Fruit fly (Drosophila melanogaster) whole organism, embryonic: ENCODE data around the gene Tti1.

Experiments used
- Ada2b ChIP-seq: fragments of 200-800 bp; sonication (Bioruptor generic); IDR thresholded peaks from 2 replicates; pipeline ENCODE4 v1.3.6; 2022; ENCODE audit warnings: missing biosample characterization, missing genetic modification characterization
- BEAF-32 ChIP-seq: fragments of 200-800 bp; sonication (Bioruptor generic); optimal IDR thresholded peaks from 3 replicates; lab custom pipeline; 2017; ENCODE audit warnings: missing biosample characterization, missing genetic modification characterization, mild to moderate bottlenecking, moderate library complexity, missing genetic modification reagents
- Bteb2 ChIP-seq: fragments of 200-800 bp; sonication (Bioruptor generic); optimal IDR thresholded peaks from 2 replicates; lab custom pipeline; 2016; ENCODE audit warnings: missing biosample characterization, missing genetic modification characterization
- CG10321 ChIP-seq: fragments of 200-800 bp; sonication (Bioruptor generic); IDR thresholded peaks from 2 replicates; pipeline ENCODE4 v1.3.6; 2022; ENCODE audit warnings: missing biosample characterization, missing genetic modification characterization
- CG10654 ChIP-seq: fragments of 200-800 bp; sonication (Bioruptor generic); optimal IDR thresholded peaks from 2 replicates; lab custom pipeline; 2016; ENCODE audit warnings: missing biosample characterization, missing genetic modification characterization
- CG11247 ChIP-seq: fragments of 200-800 bp; sonication (Bioruptor generic); IDR thresholded peaks from 2 replicates; pipeline ENCODE4 v1.3.6; 2022; ENCODE audit warnings: missing biosample characterization, missing genetic modification characterization
- CG12071 ChIP-seq: fragments of 200-800 bp; sonication (Bioruptor generic); optimal IDR thresholded peaks from 3 replicates; lab custom pipeline; 2018; ENCODE audit warnings: missing biosample characterization, mild to moderate bottlenecking, missing genetic modification characterization
- CG12391 ChIP-seq: fragments of 200-800 bp; sonication (Bioruptor generic); optimal IDR thresholded peaks from 3 replicates; lab custom pipeline; 2018; ENCODE audit warnings: missing biosample characterization, mild to moderate bottlenecking, missing genetic modification characterization, moderate library complexity
- CG13624 ChIP-seq: fragments of 200-800 bp; sonication (Bioruptor generic); optimal IDR thresholded peaks from 2 replicates; lab custom pipeline; 2016; ENCODE audit warnings: missing biosample characterization, missing genetic modification characterization
- CG14014 ChIP-seq: fragments of 200-800 bp; sonication (Bioruptor generic); IDR thresholded peaks from 2 replicates; pipeline ENCODE4 v1.3.6; 2022; ENCODE audit warnings: missing biosample characterization, missing genetic modification characterization
- CG15073 ChIP-seq: fragments of 200-800 bp; sonication (Bioruptor generic); optimal IDR thresholded peaks from 2 replicates; lab custom pipeline; 2016; ENCODE audit warnings: missing biosample characterization, missing genetic modification characterization
- CG15514 ChIP-seq: fragments of 200-800 bp; sonication (Bioruptor generic); optimal IDR thresholded peaks from 3 replicates; lab custom pipeline; 2017; ENCODE audit warnings: missing biosample characterization, missing genetic modification characterization, mild to moderate bottlenecking, moderate library complexity, missing genetic modification reagents
- CG17361 ChIP-seq: fragments of 200-800 bp; sonication (Bioruptor generic); IDR thresholded peaks from 3 replicates; pipeline ENCODE4 v1.3.6; 2022; ENCODE audit warnings: missing biosample characterization, missing genetic modification characterization
- CG17385 ChIP-seq: fragments of 200-800 bp; sonication (Bioruptor generic); optimal IDR thresholded peaks from 3 replicates; lab custom pipeline; 2018; ENCODE audit warnings: missing biosample characterization, mild to moderate bottlenecking, missing genetic modification characterization
- CG18262 ChIP-seq: fragments of 200-800 bp; optimal IDR thresholded peaks from 3 replicates; lab custom pipeline; 2019; ENCODE audit warnings: missing biosample characterization, mild to moderate bottlenecking, missing genetic modification characterization, moderate library complexity
- CG18764 ChIP-seq: fragments of 200-800 bp; sonication (Bioruptor generic); optimal IDR thresholded peaks from 3 replicates; lab custom pipeline; 2016; ENCODE audit warnings: missing biosample characterization, missing genetic modification characterization
- CG2120 ChIP-seq: fragments of 200-800 bp; sonication (Bioruptor generic); optimal IDR thresholded peaks from 3 replicates; lab custom pipeline; 2016; ENCODE audit warnings: missing biosample characterization, missing genetic modification characterization
- CG2199 ChIP-seq: fragments of 200-800 bp; sonication (Bioruptor generic); IDR thresholded peaks from 3 replicates; pipeline ENCODE4 v1.3.6; 2022; ENCODE audit warnings: missing biosample characterization, missing genetic modification characterization
- CG30403 ChIP-seq: fragments of 200-800 bp; sonication (Bioruptor generic); optimal IDR thresholded peaks from 3 replicates; lab custom pipeline; 2016; ENCODE audit warnings: missing biosample characterization, missing genetic modification characterization
- CG3163 ChIP-seq: fragments of 200-800 bp; sonication (Bioruptor generic); optimal IDR thresholded peaks from 3 replicates; lab custom pipeline; 2016; ENCODE audit warnings: missing biosample characterization, missing genetic modification characterization
- CG3281 ChIP-seq: fragments of 200-800 bp; sonication (Bioruptor generic); optimal IDR thresholded peaks from 3 replicates; lab custom pipeline; 2017; ENCODE audit warnings: missing biosample characterization, mild to moderate bottlenecking, missing genetic modification characterization
- CG34224 ChIP-seq: fragments of 200-800 bp; sonication (Bioruptor generic); IDR thresholded peaks from 3 replicates; pipeline ENCODE4 v1.3.6; 2022; ENCODE audit warnings: missing biosample characterization, missing genetic modification characterization; ENCODE audit not compliant: partially characterized antibody
- CG6175 ChIP-seq: fragments of 200-800 bp; sonication (Bioruptor generic); IDR thresholded peaks from 3 replicates; pipeline ENCODE4 v1.3.6; 2022; ENCODE audit warnings: missing biosample characterization, missing genetic modification characterization
- CG7745 ChIP-seq: fragments of 200-800 bp; sonication (Bioruptor generic); optimal IDR thresholded peaks from 2 replicates; lab custom pipeline; 2018; ENCODE audit warnings: missing biosample characterization, mild to moderate bottlenecking, missing genetic modification characterization, moderate library complexity
- CG7963 ChIP-seq: fragments of 200-800 bp; sonication (Bioruptor generic); IDR thresholded peaks from 3 replicates; pipeline ENCODE4 v1.3.6; 2022; ENCODE audit warnings: missing biosample characterization, missing genetic modification characterization; ENCODE audit not compliant: partially characterized antibody
- CG9609 ChIP-seq: fragments of 200-800 bp; sonication (Bioruptor generic); optimal IDR thresholded peaks from 3 replicates; lab custom pipeline; 2016; ENCODE audit warnings: missing biosample characterization, missing genetic modification characterization
- CG9797 ChIP-seq: fragments of 200-800 bp; sonication (Bioruptor generic); optimal IDR thresholded peaks from 3 replicates; lab custom pipeline; 2018; ENCODE audit warnings: missing biosample characterization, mild to moderate bottlenecking, missing genetic modification characterization
- CG9932 ChIP-seq: fragments of 200-800 bp; sonication (Bioruptor generic); IDR thresholded peaks from 2 replicates; pipeline ENCODE4 v1.3.6; 2022; ENCODE audit warnings: missing biosample characterization, missing genetic modification characterization
- Dip3 ChIP-seq: fragments of 200-800 bp; sonication (Bioruptor generic); optimal IDR thresholded peaks from 3 replicates; lab custom pipeline; 2016; ENCODE audit warnings: missing biosample characterization, missing genetic modification characterization
- HLH54F ChIP-seq: fragments of 200-800 bp; sonication (Bioruptor generic); optimal IDR thresholded peaks from 3 replicates; lab custom pipeline; 2016; ENCODE audit warnings: missing biosample characterization, missing genetic modification characterization
- Myb ChIP-seq: fragments of 200-800 bp; sonication (Bioruptor generic); optimal IDR thresholded peaks from 2 replicates; lab custom pipeline; 2016; ENCODE audit warnings: missing biosample characterization, missing genetic modification characterization
- Oli ChIP-seq: fragments of 200-800 bp; sonication (Bioruptor generic); optimal IDR thresholded peaks from 2 replicates; lab custom pipeline; 2018; ENCODE audit warnings: missing biosample characterization, mild to moderate bottlenecking, missing genetic modification characterization, moderate library complexity
- Usf ChIP-seq: fragments of 200-800 bp; sonication (Bioruptor generic); optimal IDR thresholded peaks from 2 replicates; lab custom pipeline; 2017; ENCODE audit warnings: missing genotype, missing biosample characterization, missing genetic modification characterization
- bcd ChIP-seq: fragments of 200-800 bp; sonication (Bioruptor generic); optimal IDR thresholded peaks from 2 replicates; lab custom pipeline; 2017; ENCODE audit warnings: missing biosample characterization, mild to moderate bottlenecking, missing genetic modification characterization
- danr ChIP-seq: fragments of 200-800 bp; sonication (Bioruptor generic); IDR thresholded peaks from 2 replicates; pipeline ENCODE4 v1.3.6; 2022; ENCODE audit warnings: missing biosample characterization, missing genetic modification characterization
- en ChIP-seq: fragments of 200-800 bp; sonication (Bioruptor generic); optimal IDR thresholded peaks from 2 replicates; lab custom pipeline; 2016; ENCODE audit warnings: missing biosample characterization, missing genetic modification characterization
- eve ChIP-seq, 2 experiments: fragments of >200 bp; optimal IDR thresholded peaks; 2 replicates each; lab custom pipeline; 2017; ENCODE audit warnings: missing biosample characterization in 2 of 2, missing genetic modification characterization in 2 of 2
- gcm2 ChIP-seq: fragments of 200-800 bp; sonication (Bioruptor generic); optimal IDR thresholded peaks from 2 replicates; lab custom pipeline; 2016; ENCODE audit warnings: missing biosample characterization, missing genetic modification characterization
- gro ChIP-seq: fragments of 200-800 bp; sonication (Bioruptor generic); optimal IDR thresholded peaks from 2 replicates; lab custom pipeline; 2016; ENCODE audit warnings: missing biosample characterization, missing genetic modification characterization
- kni ChIP-seq: fragments of 200-800 bp; sonication (Bioruptor generic); optimal IDR thresholded peaks from 3 replicates; lab custom pipeline; 2017; ENCODE audit warnings: mild to moderate bottlenecking, missing biosample characterization, missing genetic modification reagents, missing genetic modification characterization
- mirr ChIP-seq: fragments of 200-800 bp; sonication (Bioruptor generic); optimal IDR thresholded peaks from 3 replicates; lab custom pipeline; 2018; ENCODE audit warnings: missing biosample characterization, mild to moderate bottlenecking, missing genetic modification characterization
- nau ChIP-seq: fragments of 200-800 bp; sonication (Bioruptor generic); optimal IDR thresholded peaks from 3 replicates; lab custom pipeline; 2017; ENCODE audit warnings: missing biosample characterization, mild to moderate bottlenecking, missing genetic modification characterization, missing genetic modification reagents
- pfk ChIP-seq: fragments of 200-800 bp; sonication (Bioruptor generic); optimal IDR thresholded peaks from 2 replicates; lab custom pipeline; 2018; ENCODE audit warnings: missing biosample characterization, mild to moderate bottlenecking, missing genetic modification characterization, moderate library complexity
- pnt ChIP-seq: fragments of 200-800 bp; sonication (Bioruptor generic); optimal IDR thresholded peaks from 3 replicates; lab custom pipeline; 2016; ENCODE audit warnings: missing biosample characterization, missing genetic modification characterization
- rib ChIP-seq: fragments of 200-800 bp; sonication (Bioruptor generic); IDR thresholded peaks from 2 replicates; pipeline ENCODE4 v1.3.6; 2022; ENCODE audit warnings: missing biosample characterization, missing genetic modification characterization
- so ChIP-seq: fragments of 200-800 bp; sonication (Bioruptor generic); IDR thresholded peaks from 3 replicates; pipeline ENCODE4 v1.3.6; 2022; ENCODE audit warnings: missing biosample characterization, missing genetic modification characterization
- tna ChIP-seq: fragments of 200-800 bp; sonication (Bioruptor generic); IDR thresholded peaks from 2 replicates; pipeline ENCODE4 v1.3.6; 2022; ENCODE audit warnings: missing biosample characterization, missing genetic modification characterization; ENCODE audit not compliant: partially characterized antibody
- tup ChIP-seq: fragments of 200-800 bp; sonication (Bioruptor generic); optimal IDR thresholded peaks from 2 replicates; lab custom pipeline; 2016; ENCODE audit warnings: missing biosample characterization, mild to moderate bottlenecking, missing genetic modification characterization, moderate library complexity
- z ChIP-seq: fragments of 200-800 bp; sonication (Bioruptor generic); IDR thresholded peaks from 3 replicates; pipeline ENCODE4 v1.3.6; 2022; ENCODE audit warnings: missing biosample characterization, missing genetic modification characterization
- zf30C ChIP-seq: fragments of 200-800 bp; sonication (Bioruptor generic); optimal IDR thresholded peaks from 3 replicates; lab custom pipeline; 2018; ENCODE audit warnings: missing biosample characterization, mild to moderate bottlenecking, missing genetic modification characterization

Gene Tti1

DNA sequence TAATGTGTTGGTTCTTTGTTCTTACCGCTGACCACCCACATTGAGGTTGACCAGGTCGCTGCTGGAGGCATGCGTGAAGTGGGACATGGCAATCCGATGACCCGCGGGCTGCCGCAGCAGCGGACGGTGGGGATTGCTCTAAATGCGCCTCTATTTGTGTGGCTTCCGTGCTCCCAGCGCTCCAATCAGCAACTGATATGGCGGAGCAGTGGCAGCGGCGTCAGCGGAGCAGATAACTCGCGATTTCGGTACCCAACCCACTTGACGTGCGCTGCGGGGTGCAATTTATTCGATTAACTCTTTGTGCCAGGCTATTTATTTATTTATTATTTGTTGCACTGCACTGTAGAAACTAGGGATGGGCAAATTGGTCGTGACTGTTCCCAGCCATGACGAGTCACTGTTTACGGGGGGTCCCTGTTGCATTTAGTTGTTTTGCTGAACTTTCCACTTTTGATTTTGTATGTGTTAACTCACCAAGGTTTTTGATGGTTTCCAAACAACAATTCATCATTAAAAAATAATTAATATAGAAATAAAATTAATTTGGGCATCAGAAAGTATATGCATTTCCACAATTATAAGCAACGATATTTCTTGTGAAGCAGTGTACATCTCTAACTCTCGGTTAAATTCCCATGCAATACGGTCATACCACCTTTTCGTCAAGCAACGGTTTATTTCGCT is 46.3 kb upstream of the Tti1 start, which contains the start of the genes CG9467 and CG8526 (continued):
- TF ChIP-seq tup (GFP tag; lab: Kevin White, UChicago), result peak; percentile 13
- no peak for TF ChIP-seq CG2199
- peak; percentile 87 for TF ChIP-seq CG17361 (GFP tag; lab: Robert Waterston, UW)
- TF ChIP-seq danr (GFP tag; lab: Robert Waterston, UW), result no peak
- peak; percentile 15 for TF ChIP-seq Dip3
- no peak for TF ChIP-seq CG9609 (GFP tag; lab: Kevin White, UChicago)
- TF ChIP-seq kni (GFP tag; lab: Kevin White, UChicago), result no peak
- TF ChIP-seq CG34224 (GFP tag; lab: Robert Waterston, UW), result peak; percentile 71
- no peak for TF ChIP-seq eve (GFP tag; optimal IDR thresholded peaks at IDR 0.05; lab: Kevin White, UChicago)
- TF ChIP-seq CG7745 (tag; lab: Kevin White, UChicago), result no peak
- no peak for TF ChIP-seq Bteb2 (GFP tag; lab: Kevin White, UChicago)
- TF ChIP-seq zf30C (GFP tag; lab: Kevin White, UChicago), result no peak
- TF ChIP-seq HLH54F (GFP tag; lab: Kevin White, UChicago), result peak; percentile 30
- no peak for TF ChIP-seq rib (GFP tag; lab: Robert Waterston, UW)
- TF ChIP-seq CG3281, result peak; percentile 59
- TF ChIP-seq CG15073 (GFP tag; lab: Kevin White, UChicago), result peak; percentile 54
- peak; percentile 84 for TF ChIP-seq Myb
- no peak for TF ChIP-seq z (GFP tag; lab: Robert Waterston, UW)
- peak; percentile 49; the same call in 2 of the 3 replicates for TF ChIP-seq CG7963 (GFP tag; lab: Robert Waterston, UW)
- peak; percentile 49 for TF ChIP-seq Usf (GFP tag; lab: Kevin White, UChicago)
- TF ChIP-seq CG12391 (tag; lab: Kevin White, UChicago), result peak; percentile 82
- TF ChIP-seq CG9797 (GFP tag; lab: Kevin White, UChicago), result peak; percentile 85
- peak; percentile 37 for TF ChIP-seq Oli (tag; lab: Kevin White, UChicago)
- TF ChIP-seq nau (GFP tag; lab: Kevin White, UChicago), result no peak
- no peak for TF ChIP-seq gcm2
- no peak for TF ChIP-seq CG17385 (GFP tag; lab: Kevin White, UChicago)
- 0 out of 2 replicates have a peak, but pooled peaks have one; percentile 38 for TF ChIP-seq CG14014 (GFP tag; lab: Robert Waterston, UW)
- TF ChIP-seq mirr (GFP tag; lab: Kevin White, UChicago), result no peak
- TF ChIP-seq CG3163 (GFP tag; lab: Kevin White, UChicago), result no peak
- peak; percentile 89 for TF ChIP-seq BEAF-32 (GFP tag; lab: Kevin White, UChicago)
- peak; percentile 58 for TF ChIP-seq CG13624 (GFP tag; lab: Kevin White, UChicago)
- TF ChIP-seq CG12071 (GFP tag; lab: Kevin White, UChicago), result no peak
- TF ChIP-seq pfk (GFP tag; lab: Kevin White, UChicago), result no peak
- TF ChIP-seq pnt (GFP tag; lab: Kevin White, UChicago), result no peak
- TF ChIP-seq CG18262 (tag; lab: Kevin White, UChicago), result peak; percentile 69
- no peak for TF ChIP-seq CG6175 (GFP tag; lab: Robert Waterston, UW)
- peak; percentile 67 for TF ChIP-seq bcd (GFP tag; lab: Kevin White, UChicago)
- TF ChIP-seq CG11247 (GFP tag; lab: Robert Waterston, UW), result 0 out of 2 replicates have a peak, but pooled peaks have one; percentile 29
- TF ChIP-seq CG15514, result peak; percentile 61
- TF ChIP-seq CG30403 (GFP tag; lab: Kevin White, UChicago), result peak; percentile 80
- 0 out of 2 replicates have a peak, but pooled peaks have one; percentile 8 for TF ChIP-seq Ada2b (GFP tag; lab: Robert Waterston, UW)
- TF ChIP-seq CG10654, result peak; percentile 50
- TF ChIP-seq gro (GFP tag; lab: Kevin White, UChicago), result no peak
- no peak; the same call in 1 of the 2 replicates for TF ChIP-seq tna (GFP tag; lab: Robert Waterston, UW)
- TF ChIP-seq CG2120 (GFP tag; lab: Kevin White, UChicago), result peak; percentile 74
- TF ChIP-seq so (GFP tag; lab: Robert Waterston, UW), result no peak
- TF ChIP-seq CG10321 (GFP tag; lab: Robert Waterston, UW), result no peak
- TF ChIP-seq CG18764 (GFP tag; lab: Kevin White, UChicago), result no peak
- TF ChIP-seq en (GFP tag; lab: Kevin White, UChicago), result no peak
- peak; percentile 86 for TF ChIP-seq CG9932 (GFP tag; lab: Robert Waterston, UW)
